Worm (Caenorhabditis elegans): ENCODE results near the gene dvc-1.

ce11 chrV:11199497-11199896 lies 39.6 kb downstream of the dvc-1 start:
- TF ChIP-seq hlh-30 (tag; optimal IDR thresholded peaks at IDR 0.05; ENCODE audit: insufficient read depth) (no peak), unc-86 (tag; optimal IDR thresholded peaks at IDR 0.05) (no peak), K02D7.2 (tag; optimal IDR thresholded peaks at IDR 0.05) (no peak)
